Worm (Caenorhabditis elegans): ENCODE data around the gene flap-1.

Gene flap-1

ce11 chrIII:6939523-6939922 lies 10.9 kb upstream of the flap-1 start, which contains the start of gene F57B9.3:
F57B9.3 (plus strand) TSS chrIII:6939823.
- no peak for TF ChIP-seq set-16 (GFP tag; IDR thresholded peaks at IDR 0.05)
- no peak for TF ChIP-seq daf-16 (GFP tag; optimal IDR thresholded peaks at IDR 0.05)
- peak; percentile 28 for TF ChIP-seq daf-16 (tag; optimal IDR thresholded peaks at IDR 0.05)

ce11 chrIII:6935269-6936017 lies 6.8 kb upstream of the flap-1 start, which contains the start of the genes F57B9.8 and coq-2:
F57B9.8 (minus strand) TSS chrIII:6935319.
coq-2 (plus strand) TSS chrIII:6935967.
- TF ChIP-seq dve-1 (tag; optimal IDR thresholded peaks at IDR 0.05; ENCODE audit: insufficient read depth) (peak; percentile 34), ZK546.5 (tag; optimal IDR thresholded peaks at IDR 0.05) (no peak), aha-1 (tag) (peak; percentile 99), hif-1 (tag; optimal IDR thresholded peaks at IDR 0.05) (peak in 1 of 2 experiments; percentile 97)

- peak; percentile 34 for TF ChIP-seq F49E8.2 (tag; optimal IDR thresholded peaks at IDR 0.05; ENCODE audit: borderline replicate concordance)
- TF ChIP-seq lin-38 (GFP tag; IDR thresholded peaks at IDR 0.05) = peak; percentile 58
- 0 out of 2 replicates have a peak, but pooled peaks have one; percentile 9 for TF ChIP-seq Y105C5A.15 (GFP tag; IDR thresholded peaks at IDR 0.05)
- TF ChIP-seq pha-4 (GFP tag; IDR thresholded peaks at IDR 0.05) = peak; percentile 54; the same call in 1 of the 2 replicates
- TF ChIP-seq pha-4 (tag; optimal IDR thresholded peaks at IDR 0.05) = no peak
- TF ChIP-seq lin-15B (tag; optimal IDR thresholded peaks at IDR 0.05) = no peak
- peak; percentile 46; the same call in 1 of the 2 replicates for TF ChIP-seq Y48G9A.11 (GFP tag; IDR thresholded peaks at IDR 0.05)
- peak; percentile 51; the same call in 1 of the 2 replicates for TF ChIP-seq snpc-1.2 (GFP tag; IDR thresholded peaks at IDR 0.05)
- 0 out of 4 replicates have a peak, but pooled peaks of 1 of the 2 experiments have one; percentile 10 for TF ChIP-seq madf-5 (GFP tag; IDR thresholded peaks at IDR 0.05)
- no peak for TF ChIP-seq ceh-44 (GFP tag; IDR thresholded peaks at IDR 0.05)
- TF ChIP-seq nhr-11 (tag; optimal IDR thresholded peaks at IDR 0.05) = no peak
- peak; percentile 47 for TF ChIP-seq ama-1 (optimal IDR thresholded peaks at IDR 0.05)
- TF ChIP-seq T26A8.4 (GFP tag; IDR thresholded peaks at IDR 0.05) = peak; percentile 40; the same call in 1 of the 2 replicates
- peak; percentile 36 for TF ChIP-seq mes-2 (tag; optimal IDR thresholded peaks at IDR 0.05; ENCODE audit: poor library complexity, severe bottlenecking)
- peak; percentile 8 for TF ChIP-seq duxl-1 (tag; optimal IDR thresholded peaks at IDR 0.05; ENCODE audit: poor library complexity)
These were observed 3.3 kb upstream of the flap-1 start, which contains the start of gene byn-1 for ce11 chrIII:6931896-6932295. byn-1 (plus strand) TSS chrIII:6932001.

- no peak for TF ChIP-seq nhr-48 (tag; optimal IDR thresholded peaks at IDR 0.05)
- TF ChIP-seq nhr-11 (tag; optimal IDR thresholded peaks at IDR 0.05) = no peak
- no peak for TF ChIP-seq mxl-3 (GFP tag; optimal IDR thresholded peaks at IDR 0.05)
- TF ChIP-seq gei-8 (GFP tag; optimal IDR thresholded peaks at IDR 0.05) = no peak
- TF ChIP-seq fos-1 (tag; optimal IDR thresholded peaks at IDR 0.05) = no peak
- no peak for TF ChIP-seq tra-1 (GFP tag; IDR thresholded peaks at IDR 0.05)
- TF ChIP-seq pha-4 (GFP tag; IDR thresholded peaks at IDR 0.05) = no peak
- peak; percentile 29 for TF ChIP-seq pha-4 (tag; optimal IDR thresholded peaks at IDR 0.05)
- TF ChIP-seq dmd-8 (GFP tag; IDR thresholded peaks at IDR 0.05) = no peak
- TF ChIP-seq fkh-10 (GFP tag; optimal IDR thresholded peaks at IDR 0.05) = peak; percentile 28
- peak; percentile 42 for TF ChIP-seq dve-1 (tag; optimal IDR thresholded peaks at IDR 0.05; ENCODE audit: insufficient read depth)
- TF ChIP-seq lin-38 (GFP tag; IDR thresholded peaks at IDR 0.05) = peak; percentile 85
- no peak for TF ChIP-seq zag-1 (tag; optimal IDR thresholded peaks at IDR 0.05)
- no peak for TF ChIP-seq hmg-1.1 (GFP tag; IDR thresholded peaks at IDR 0.05)
- peak in 1 of 2 experiments; percentile 45 for TF ChIP-seq hif-1 (tag; optimal IDR thresholded peaks at IDR 0.05)
- no peak for TF ChIP-seq F37D6.2 (tag; optimal IDR thresholded peaks at IDR 0.05)
- TF ChIP-seq mes-2 (tag; optimal IDR thresholded peaks at IDR 0.05; ENCODE audit: poor library complexity, severe bottlenecking) = peak; percentile 65
- TF ChIP-seq mep-1 (tag; optimal IDR thresholded peaks at IDR 0.05) = peak; percentile 48
- no peak for TF ChIP-seq ceh-28 (tag; optimal IDR thresholded peaks at IDR 0.05)
- no peak for TF ChIP-seq dmd-6 (GFP tag; IDR thresholded peaks at IDR 0.05)
- no peak for TF ChIP-seq madf-9 (GFP tag; conservative IDR thresholded peaks at IDR 0.05)
- TF ChIP-seq nhr-77 (tag; optimal IDR thresholded peaks at IDR 0.05) = peak; percentile 10
- TF ChIP-seq F49E8.2 (tag; optimal IDR thresholded peaks at IDR 0.05; ENCODE audit: borderline replicate concordance) = no peak
- TF ChIP-seq daf-12 (tag; optimal IDR thresholded peaks at IDR 0.05) = no peak
- no peak for TF ChIP-seq daf-16 (GFP tag; optimal IDR thresholded peaks at IDR 0.05)
- peak; percentile 32 for TF ChIP-seq daf-16 (tag; optimal IDR thresholded peaks at IDR 0.05)
- peak; percentile 49 for TF ChIP-seq T20F7.1 (GFP tag; optimal IDR thresholded peaks at IDR 0.05)
- TF ChIP-seq lsy-2 (tag; optimal IDR thresholded peaks at IDR 0.05) = peak in 1 of 2 experiments; percentile 82
- no peak for TF ChIP-seq jun-1 (tag; optimal IDR thresholded peaks at IDR 0.05)
These were observed 1.0 kb upstream of the flap-1 start, which contains the start of gene inf-1 for ce11 chrIII:6929558-6930167. inf-1 (plus strand) TSS chrIII:6930134.
